Worm (Caenorhabditis elegans) whole organism, mixed stage, embryonic: ENCODE measurements around the gene F54B3.1.

Experiments
- ces-1 ChIP-seq: fragments of 150-350 bp; optimal IDR thresholded peaks from 2 replicates; lab custom pipeline; 2014; ENCODE audit warnings: missing biosample characterization, missing genetic modification reagents, missing genetic modification characterization
- lin-13 ChIP-seq: fragments of 150-350 bp; optimal IDR thresholded peaks from 2 replicates; lab custom pipeline; 2014; ENCODE audit warnings: missing biosample characterization, missing genetic modification characterization
- lin-32 ChIP-seq: fragments of 200-800 bp; sonication (Bioruptor generic); optimal IDR thresholded peaks from 2 replicates; lab custom pipeline; 2018; ENCODE audit warnings: mild to moderate bottlenecking, missing genetic modification characterization, missing compliant biosample characterization
- pha-4 ChIP-seq: fragments of 150-350 bp; optimal IDR thresholded peaks from 2 replicates; lab custom pipeline; 2018; ENCODE audit warnings: missing biosample characterization, missing genetic modification reagents, missing genetic modification characterization
- unc-62 ChIP-seq: fragments of 150-350 bp; optimal IDR thresholded peaks from 2 replicates; lab custom pipeline; 2014; ENCODE audit warnings: missing biosample characterization, missing genetic modification reagents, missing genetic modification characterization

- TF ChIP-seq lin-32 (no peak), ces-1 (GFP tag; lab: Kevin White, UChicago) (no peak), unc-62 (GFP tag; lab: Kevin White, UChicago) (peak; percentile 28), lin-13 (no peak), pha-4 (no peak)
These were observed 48.0 kb upstream of the F54B3.1 start for ce11 chrII:10203067-10203466.
